Worm (Caenorhabditis elegans): Measurements from ENCODE around the gene mutd-1.

DNA sequence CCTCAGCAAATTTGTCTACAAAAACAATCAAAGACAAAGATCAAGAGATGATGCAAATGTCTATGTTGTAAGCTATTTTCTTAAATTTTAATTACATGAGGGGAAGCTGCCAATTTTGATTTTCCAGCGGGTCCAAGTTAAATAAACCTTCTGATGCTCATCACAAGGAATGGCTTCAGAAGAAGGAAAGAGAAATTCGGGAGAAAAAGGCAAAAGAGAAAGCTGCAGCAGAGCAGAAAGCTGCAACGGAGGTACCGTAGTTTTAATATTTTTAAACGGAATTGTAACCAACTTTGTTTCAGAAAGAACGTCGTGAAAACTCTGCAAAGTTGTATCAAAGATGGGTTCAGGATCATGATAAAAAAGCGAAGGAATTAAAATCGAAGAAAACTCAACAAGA is 24.3 kb upstream of the mutd-1 start:
- TF ChIP-seq zag-1 (tag; optimal IDR thresholded peaks at IDR 0.05): no peak
- no peak for TF ChIP-seq nhr-11 (tag; optimal IDR thresholded peaks at IDR 0.05)
- TF ChIP-seq nhr-21 (tag; optimal IDR thresholded peaks at IDR 0.05): no peak
- no peak for TF ChIP-seq aly-2 (tag; optimal IDR thresholded peaks at IDR 0.05)
- no peak for TF ChIP-seq lsy-2 (tag; optimal IDR thresholded peaks at IDR 0.05)
- TF ChIP-seq nhr-6 (tag; optimal IDR thresholded peaks at IDR 0.05): no peak
